Fruit fly (Drosophila melanogaster) ovary, adult (tissue): ENCODE results near the gene CG11710.
"Not testable (repeated sequence)": the region's sequence is repeated elsewhere in the genome, so short reads cannot be mapped to it uniquely, and the experiment has no call there.

ENCODE experiments used
- CG17801 ChIP-seq: fragments of 200-800 bp; optimal IDR thresholded peaks from 2 replicates; lab custom pipeline; 2019; ENCODE audit warnings: missing biosample characterization, mild to moderate bottlenecking, missing genetic modification characterization, moderate library complexity; ENCODE audit not compliant: partially characterized antibody

CG11710 gene

dm6 chrX:20429482-20430204 is at the start of gene CG11710, which contains the start of gene mal:
Gene CG11710 (minus strand): TSS chrX:20429673.
Gene mal (plus strand): TSS chrX:20429675.
- peak; percentile 92 for TF ChIP-seq CG17801 (GFP tag; lab: Kevin White, UChicago)

DNA sequence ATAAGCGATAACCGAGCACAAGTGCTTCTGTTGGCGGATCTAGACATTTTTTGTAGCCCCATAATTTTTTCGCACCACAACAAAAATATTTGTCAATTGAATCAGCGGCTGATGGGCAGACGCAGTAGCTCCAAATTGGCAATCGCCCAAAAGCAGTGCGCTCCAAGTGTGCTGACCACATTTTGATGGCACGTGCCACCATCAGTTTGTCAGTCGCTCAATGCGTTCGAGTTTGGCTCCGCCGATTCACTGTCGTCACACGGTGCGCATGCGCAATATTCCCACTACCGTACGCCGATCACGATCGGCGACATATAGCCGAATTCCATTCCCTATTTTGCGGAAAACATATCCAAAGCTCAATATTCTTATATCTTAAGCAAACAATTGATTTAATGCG is 49.2 kb upstream of the CG11710 start:
- no peak for TF ChIP-seq CG17801 (GFP tag; lab: Kevin White, UChicago)

DNA sequence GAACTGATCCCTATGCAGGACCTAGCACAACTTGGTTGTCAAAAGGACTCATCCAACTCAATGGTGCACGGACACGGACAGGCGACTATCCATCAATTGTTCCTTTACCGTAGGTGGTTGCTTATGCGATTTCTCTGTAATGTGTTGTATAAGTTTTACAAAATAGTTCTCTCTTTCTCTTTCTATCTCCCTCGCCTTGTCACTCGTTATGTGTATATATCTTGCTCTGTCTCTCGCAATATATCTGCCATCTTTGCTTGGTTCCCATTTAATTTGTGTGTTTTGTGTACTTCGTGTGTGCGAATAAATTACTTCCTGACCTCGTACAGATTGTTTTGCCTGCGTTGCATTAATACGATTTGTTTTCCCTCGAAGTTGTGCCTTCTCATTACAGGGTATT is 41.2 kb upstream of the CG11710 start:
- no peak for TF ChIP-seq CG17801 (GFP tag; lab: Kevin White, UChicago)

DNA sequence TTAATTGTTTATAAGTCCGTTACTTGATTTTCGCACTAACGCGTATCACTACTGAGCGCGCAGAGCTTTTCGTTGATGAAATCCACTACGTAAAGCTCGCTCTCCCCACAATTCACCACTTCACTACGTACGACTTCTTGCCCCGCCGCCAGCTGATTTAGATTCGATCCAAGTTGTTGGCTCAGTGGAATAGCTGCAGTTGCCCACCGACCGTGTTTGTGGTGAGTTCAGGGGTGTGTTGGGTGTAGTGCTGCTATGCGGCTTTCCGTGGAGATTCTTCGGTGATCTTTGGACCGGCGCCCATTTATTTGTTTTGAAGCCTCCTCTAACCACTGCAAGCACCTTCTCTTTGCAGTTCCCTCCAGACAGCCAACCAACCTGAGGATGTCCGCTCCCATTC is 38.7 kb upstream of the CG11710 start:
- TF ChIP-seq CG17801 (GFP tag; lab: Kevin White, UChicago), result peak; percentile 60

DNA sequence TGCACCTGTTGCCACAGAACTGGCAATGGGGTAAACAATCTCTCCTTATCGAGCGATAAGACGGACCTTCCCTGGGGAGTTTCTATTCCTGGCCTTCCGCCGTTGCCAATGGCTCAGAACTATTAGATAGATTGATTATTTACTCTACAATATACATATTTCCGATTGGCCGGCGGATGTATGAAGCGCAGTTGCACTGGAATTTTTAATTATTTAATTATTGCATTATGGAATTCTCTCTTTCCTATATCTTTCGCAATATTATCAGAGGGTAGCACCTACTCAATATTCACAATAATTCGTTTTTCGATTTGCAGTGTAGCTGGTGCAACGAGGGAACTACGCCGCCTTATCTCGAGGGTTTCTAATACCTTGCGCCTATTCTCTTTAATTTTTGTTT is 37.7 kb upstream of the CG11710 start, which contains the start of gene GstT3:
Gene GstT3 (plus strand): TSS at position 301 of the 400 bp plus-strand sequence.
- no peak for TF ChIP-seq CG17801 (GFP tag; lab: Kevin White, UChicago)

DNA sequence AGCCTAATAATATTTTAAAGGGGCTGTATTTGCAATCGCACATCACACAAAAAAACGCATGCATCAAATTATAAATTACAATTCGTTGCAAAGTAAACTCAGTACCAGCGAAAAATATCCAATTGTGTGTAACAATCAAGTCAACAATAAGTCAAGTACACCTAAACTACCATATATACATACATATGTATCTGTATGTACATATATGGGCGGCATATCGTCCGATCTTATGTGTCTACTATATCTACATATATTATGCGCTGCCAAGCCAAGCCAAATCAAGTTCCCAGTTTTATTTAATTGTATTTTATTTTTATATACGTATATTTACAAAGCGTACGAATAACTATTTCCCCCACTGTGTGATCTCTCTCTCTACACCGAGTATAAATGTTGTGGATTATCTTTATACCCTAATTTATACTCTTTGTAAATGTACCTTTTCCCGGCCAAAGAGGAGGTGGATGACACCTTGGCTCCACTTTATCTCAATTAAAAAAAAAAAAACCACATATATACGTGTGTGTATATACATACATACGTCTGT is 37.0 kb upstream of the CG11710 start:
- peak; percentile 55 for TF ChIP-seq CG17801 (GFP tag; lab: Kevin White, UChicago)

DNA sequence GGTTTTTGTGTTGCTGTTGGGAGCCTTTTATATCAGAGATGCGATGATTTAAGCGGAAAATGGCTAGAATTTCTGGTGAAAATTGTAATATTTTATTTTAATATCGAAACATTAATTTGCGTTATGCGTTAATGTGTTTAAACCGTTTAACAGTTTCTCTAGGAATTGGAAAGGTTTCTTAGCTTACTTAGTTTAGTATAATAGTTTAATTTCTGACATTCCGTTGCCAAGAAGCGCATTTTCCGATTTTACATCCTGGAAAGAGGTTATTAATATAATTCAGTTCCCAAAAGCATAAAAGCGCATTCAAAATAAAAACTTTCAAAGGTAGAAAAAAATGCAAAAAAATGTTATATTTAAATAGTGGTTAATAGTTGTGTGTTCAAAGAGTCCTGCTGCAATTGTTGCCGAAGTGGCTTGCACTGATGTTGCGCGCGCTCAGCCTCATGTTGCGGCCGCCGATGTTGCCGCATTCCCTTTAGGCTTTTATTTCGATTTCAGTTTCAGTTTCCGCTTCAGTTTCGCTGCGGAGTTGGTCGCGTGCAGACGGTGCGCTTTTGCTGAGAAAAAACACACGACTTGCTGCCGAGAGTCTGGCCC is 19.5 kb upstream of the CG11710 start, which contains the start of gene tbc:
Gene tbc (plus strand): TSS at position 504 of the 600 bp plus-strand sequence.
- no peak for TF ChIP-seq CG17801 (GFP tag; lab: Kevin White, UChicago)

DNA sequence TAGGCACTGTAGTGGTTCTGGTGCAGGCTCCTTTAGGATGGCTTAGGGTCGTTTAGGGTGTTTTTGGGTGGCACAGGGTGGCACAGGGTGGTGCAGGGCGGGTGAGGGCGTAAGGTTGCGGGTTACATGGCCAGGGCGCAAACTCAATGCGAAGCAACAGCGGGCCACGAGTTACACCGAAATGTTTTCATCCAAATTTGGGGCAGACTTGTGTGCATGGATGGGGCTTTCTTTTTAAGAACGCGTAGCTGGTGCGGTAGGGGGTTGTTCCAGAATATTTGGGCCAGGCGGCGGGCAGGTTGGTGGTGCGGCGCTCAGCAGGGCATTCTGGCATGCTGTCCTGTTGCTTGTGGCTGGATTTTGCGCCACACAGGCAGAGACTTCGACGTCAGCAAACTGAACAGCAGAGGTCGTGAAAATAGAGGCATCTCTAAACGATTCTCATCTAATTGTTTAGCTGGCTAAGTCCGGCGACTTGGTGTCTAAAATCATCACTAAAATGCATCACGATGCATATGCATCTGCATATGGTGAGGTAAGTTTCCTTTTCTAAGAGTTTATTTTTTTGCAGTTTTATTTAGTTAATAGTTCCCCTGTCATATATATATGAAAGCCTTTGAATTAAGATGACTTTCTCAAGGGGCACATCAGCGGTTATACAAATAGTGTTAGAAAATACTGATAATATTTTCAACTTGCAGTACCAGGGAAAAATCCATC is 18.6 kb upstream of the CG11710 start:
- TF ChIP-seq CG17801 (GFP tag; lab: Kevin White, UChicago), result no peak

DNA sequence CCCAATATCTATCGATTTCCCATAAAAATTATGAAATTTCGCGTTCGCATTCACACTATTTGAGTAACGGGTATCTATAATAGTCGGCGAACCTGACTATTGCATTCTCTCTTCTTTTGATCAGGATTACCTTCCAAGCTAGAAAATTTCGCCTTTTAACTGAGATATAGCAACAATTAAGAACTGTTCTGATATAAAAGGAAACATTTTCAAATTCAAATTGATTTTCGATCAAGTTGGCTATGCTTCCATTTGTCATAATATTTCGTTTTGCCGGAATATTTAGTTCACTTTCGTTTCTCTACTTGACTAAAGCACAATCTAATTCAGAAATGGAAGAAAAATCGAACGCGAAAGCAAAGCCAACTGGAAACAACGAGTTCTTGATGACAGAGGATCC is 16.6 kb upstream of the CG11710 start, which contains the start of gene CG42578:
Gene CG42578 (plus strand): TSS at position 301 of the 400 bp plus-strand sequence.
- not testable (repeated sequence) for TF ChIP-seq CG17801 (GFP tag; lab: Kevin White, UChicago)

DNA sequence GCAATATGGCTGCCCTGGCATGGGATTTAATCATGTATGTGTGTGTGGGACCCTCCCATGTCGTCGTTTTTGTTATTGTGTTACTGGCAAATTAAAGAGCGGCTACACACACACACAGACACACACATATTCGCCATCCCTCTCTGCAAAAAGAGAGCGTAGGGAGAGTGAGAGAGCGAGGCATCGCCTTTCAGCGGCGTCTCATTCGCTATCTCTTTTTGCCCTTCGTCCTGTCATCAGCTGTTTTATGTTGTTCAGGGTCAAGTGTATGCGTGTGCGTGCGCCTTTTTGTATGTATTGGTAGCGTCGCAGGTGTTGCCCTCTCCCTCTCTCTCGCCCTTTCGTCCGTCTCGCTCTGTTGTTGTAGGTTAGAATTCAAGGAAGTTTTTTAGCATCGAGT is 7.4 kb upstream of the CG11710 start:
- no peak for TF ChIP-seq CG17801 (GFP tag; lab: Kevin White, UChicago)

DNA sequence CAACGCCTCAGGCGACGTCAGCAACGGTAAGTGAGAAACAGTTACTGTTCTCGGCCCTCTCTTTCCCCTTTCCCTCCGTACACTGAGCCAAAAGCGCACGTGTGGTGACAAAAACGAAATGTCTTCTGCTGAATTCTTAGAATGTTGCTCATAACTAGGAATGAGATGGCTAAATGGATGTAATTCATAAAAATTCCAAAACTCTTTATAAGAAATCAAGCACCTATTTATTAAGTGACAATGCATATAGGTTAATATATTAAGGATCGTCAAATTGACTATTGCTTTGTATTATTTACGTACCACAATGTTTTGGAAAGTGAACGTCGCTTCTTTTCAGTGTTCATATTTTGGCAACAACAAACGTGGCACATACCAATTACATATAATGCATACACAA is 5.1 kb upstream of the CG11710 start:
- no peak for TF ChIP-seq CG17801 (GFP tag; lab: Kevin White, UChicago)

DNA sequence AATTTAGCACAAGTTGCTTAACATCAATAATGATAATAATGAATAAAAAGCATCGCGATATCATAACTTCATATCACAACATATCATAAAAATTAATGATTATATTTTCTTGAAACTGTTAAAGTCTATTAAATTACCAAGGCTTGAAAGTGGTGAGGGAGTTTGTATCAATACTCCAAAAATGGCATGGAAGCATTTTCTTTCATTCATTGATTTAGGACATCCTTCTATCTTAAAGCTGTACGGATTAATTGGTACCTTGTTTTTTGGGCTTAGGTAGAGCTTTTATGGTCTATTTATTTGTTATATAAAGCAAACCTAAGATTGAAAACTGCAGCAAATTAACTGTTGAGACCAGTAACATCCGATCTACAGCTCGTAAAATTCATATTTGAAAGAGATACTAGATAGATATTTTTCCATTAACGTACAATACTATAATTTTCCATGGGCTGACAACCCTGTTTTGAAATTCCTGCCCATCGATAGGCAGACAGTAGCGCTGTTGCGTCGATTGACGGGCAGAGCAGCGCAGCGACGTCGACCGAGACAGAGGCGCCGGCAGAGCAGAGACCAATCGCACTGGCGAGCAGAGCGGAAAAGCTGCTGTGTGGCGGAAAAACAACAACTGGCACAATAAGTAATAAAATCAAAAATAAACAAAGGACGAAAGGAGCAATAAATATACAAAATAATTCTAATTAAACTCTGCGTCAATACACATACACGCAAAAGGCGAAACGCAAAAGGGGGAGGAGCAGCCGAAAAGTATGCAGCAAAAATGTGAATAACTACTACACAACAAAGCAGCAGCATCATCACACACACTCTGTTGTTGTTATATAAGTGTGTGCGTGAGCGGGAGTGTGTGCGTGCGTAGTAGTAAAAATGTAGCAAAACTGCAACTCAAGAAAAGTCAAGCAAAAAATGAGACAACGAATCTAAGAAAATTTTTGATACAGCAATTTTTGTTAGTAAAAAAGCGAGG is 4.2 kb upstream of the CG11710 start, which contains the start of gene CG1695:
Gene CG1695 (plus strand): TSS at position 606 of the 988 bp plus-strand sequence.
- TF ChIP-seq CG17801 (GFP tag; lab: Kevin White, UChicago), result no peak

DNA sequence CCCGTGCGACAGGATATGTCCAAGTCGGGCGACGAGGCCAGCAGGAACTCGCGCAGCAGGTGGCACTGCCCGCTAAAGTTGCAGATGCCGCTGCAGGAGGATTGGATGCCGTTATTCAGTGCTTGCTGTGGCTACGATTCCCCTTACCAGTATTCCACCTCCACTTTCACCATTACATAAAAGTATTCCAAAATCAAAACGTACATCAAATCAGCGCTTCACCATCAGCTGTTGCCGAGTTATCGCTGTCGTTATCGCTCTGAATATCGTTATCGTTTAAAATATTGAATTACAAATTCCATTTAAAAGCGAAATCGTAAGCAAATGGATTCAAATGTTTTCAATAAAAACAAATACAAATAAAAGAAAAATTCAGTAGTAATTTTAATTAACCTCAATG is 2.7 kb downstream of the CG11710 start, which contains the start of gene CG15456:
Gene CG15456 (minus strand): TSS at position 225 of the 400 bp plus-strand sequence.
- no peak for TF ChIP-seq CG17801 (GFP tag; lab: Kevin White, UChicago)

dm6 chrX:20423747-20424165 is 5.7 kb downstream of the CG11710 start, which contains the start of the genes Pp4-19C and cactin:
Gene Pp4-19C (minus strand): TSS chrX:20424002.
Gene cactin (plus strand): TSS chrX:20424069.
- TF ChIP-seq CG17801 (GFP tag; lab: Kevin White, UChicago), result peak; percentile 36
